Fruit fly (Drosophila melanogaster) whole organism, pupa: ENCODE results near the gene CG5149.
A peak's percentile ranks its signal among the peaks of the same experiment; 100 is the strongest.

Experiments used
- CG15710 ChIP-seq: fragments of 200-800 bp; sonication (Bioruptor generic); optimal IDR thresholded peaks from 2 replicates; lab custom pipeline; 2018; ENCODE audit warnings: missing biosample characterization, mild to moderate bottlenecking, missing genetic modification characterization, moderate library complexity
- CG32121 ChIP-seq: fragments of 200-800 bp; sonication (Bioruptor generic); IDR thresholded peaks from 2 replicates; pipeline ENCODE4 v1.3.6; 2022; ENCODE audit warnings: missing biosample characterization, missing genetic modification characterization
- CG34367 ChIP-seq: fragments of 200-800 bp; sonication (Bioruptor generic); optimal IDR thresholded peaks from 2 replicates; lab custom pipeline; 2018; ENCODE audit warnings: missing biosample characterization, mild to moderate bottlenecking, missing genetic modification characterization
- CG9948 ChIP-seq: fragments of 200-800 bp; sonication (Bioruptor generic); optimal IDR thresholded peaks from 2 replicates; lab custom pipeline; 2018; ENCODE audit warnings: missing biosample characterization, mild to moderate bottlenecking, missing genetic modification characterization, moderate library complexity
- Pif1A ChIP-seq: fragments of 200-800 bp; sonication (Bioruptor generic); optimal IDR thresholded peaks from 3 replicates; lab custom pipeline; 2016; ENCODE audit warnings: missing biosample characterization, missing genetic modification characterization

DNA sequence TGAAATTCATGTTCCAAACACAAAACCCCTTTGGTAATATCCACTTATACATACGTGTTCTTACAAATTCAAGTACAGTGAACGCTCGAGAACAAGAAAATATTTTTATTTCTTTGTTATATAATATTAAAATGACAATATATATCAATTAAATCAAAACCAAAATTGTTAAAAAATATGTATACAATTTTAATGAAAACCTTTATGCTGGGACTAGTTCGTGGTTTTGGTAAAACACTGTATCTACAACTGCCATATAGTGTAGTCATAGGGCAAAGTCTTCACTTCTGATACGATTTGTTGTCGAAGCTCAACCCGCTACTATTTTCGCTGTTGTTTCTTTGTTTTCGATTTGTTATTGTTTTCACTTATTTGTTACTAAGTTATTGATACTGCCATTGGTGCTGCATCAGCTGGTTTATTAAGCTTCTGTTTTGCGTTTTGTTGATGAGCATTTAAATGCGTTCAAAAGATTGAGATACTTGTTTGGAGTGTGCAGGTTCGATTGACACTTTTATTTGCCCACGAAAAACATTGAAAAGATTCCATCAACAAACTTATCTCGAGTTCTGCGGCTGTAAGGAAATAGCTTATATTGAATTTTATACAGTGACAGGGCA, 46.8 kb upstream of the CG5149 start:
- peak; percentile 51 for TF ChIP-seq CG15710 (tag; lab: Kevin White, UChicago)
- TF ChIP-seq CG32121 (GFP tag; lab: Robert Waterston, UW), result peak; percentile 47
- no peak for TF ChIP-seq CG9948 (tag; lab: Kevin White, UChicago)
- TF ChIP-seq CG34367 (tag; lab: Kevin White, UChicago), result peak; percentile 35
- TF ChIP-seq Pif1A (GFP tag; lab: Kevin White, UChicago), result peak; percentile 22
